Worm (Caenorhabditis elegans) whole organism, L4 larva: Measurements from ENCODE around the gene C06A6.4.

Experiments
- D1046.2 ChIP-seq: fragments of 200-800 bp; sonication (Bioruptor generic); IDR thresholded peaks from 2 replicates; pipeline ENCODE4 v1.3.6; 2022; ENCODE audit warnings: missing genetic modification characterization, missing compliant biosample characterization
- F10B5.3 ChIP-seq: sonication (generic microtip); optimal IDR thresholded peaks from 2 replicates; lab custom pipeline; 2016; ENCODE audit warnings: mild to moderate bottlenecking, missing genetic modification characterization, missing compliant biosample characterization
- F26F4.8 ChIP-seq: fragments of 200-800 bp; sonication (Bioruptor generic); conservative IDR thresholded peaks from 2 replicates; pipeline ENCODE4 v1.3.6; 2022; ENCODE audit warnings: missing genetic modification characterization, missing compliant biosample characterization
- F37D6.2 ChIP-seq: sonication (generic microtip); optimal IDR thresholded peaks from 2 replicates; lab custom pipeline; 2016; ENCODE audit warnings: mild to moderate bottlenecking, missing genetic modification characterization, missing compliant biosample characterization
- Y5F2A.4 ChIP-seq: fragments of 200-800 bp; sonication (Bioruptor generic); optimal IDR thresholded peaks from 2 replicates; lab custom pipeline; 2018; ENCODE audit warnings: mild to moderate bottlenecking, missing genetic modification characterization, missing compliant biosample characterization
- Y75B8A.6 ChIP-seq: fragments of 200-800 bp; sonication (Bioruptor generic); IDR thresholded peaks from 2 replicates; pipeline ENCODE4 v1.3.6; 2022; ENCODE audit warnings: missing genetic modification reagents, missing genetic modification characterization, missing compliant biosample characterization
- ZK337.2 ChIP-seq: fragments of 200-800 bp; sonication (Bioruptor generic); IDR thresholded peaks from 2 replicates; pipeline ENCODE4 v1.3.6; 2022; ENCODE audit warnings: missing genetic modification reagents, missing genetic modification characterization, missing compliant biosample characterization
- aha-1 ChIP-seq: fragments of 150-350 bp; peaks from one replicate; lab custom pipeline; 2014; ENCODE audit warnings: missing biosample characterization, missing genetic modification characterization
- arid-1 ChIP-seq: fragments of 200-800 bp; sonication (Bioruptor generic); conservative IDR thresholded peaks from 2 replicates; pipeline ENCODE4 v1.3.6; 2022; ENCODE audit warnings: missing genetic modification reagents, missing genetic modification characterization, missing compliant biosample characterization
- attf-4 ChIP-seq: sonication (generic microtip); optimal IDR thresholded peaks from 3 replicates; lab custom pipeline; 2017; ENCODE audit warnings: missing biosample characterization, missing genetic modification characterization
- ceh-32 ChIP-seq: sonication (generic microtip); optimal IDR thresholded peaks from 2 replicates; lab custom pipeline; 2016; ENCODE audit warnings: mild to moderate bottlenecking, missing genetic modification characterization, missing compliant biosample characterization; ENCODE audit not compliant: poor library complexity
- daf-12 ChIP-seq: fragments of 150-350 bp; optimal IDR thresholded peaks from 2 replicates; lab custom pipeline; 2014; ENCODE audit warnings: missing biosample characterization, missing genetic modification reagents, missing genetic modification characterization
- daf-16 ChIP-seq, 3 experiments: sonication (generic microtip); optimal IDR thresholded peaks; 2 replicates each; lab custom pipeline; 2016 to 2017; ENCODE audit warnings: missing genetic modification characterization in 3 of 3, missing genetic modification reagents in 3 of 3, mild to moderate bottlenecking in 2 of 3, missing compliant biosample characterization in 2 of 3, missing biosample characterization in 1 of 3, moderate library complexity in 1 of 3
- daf-19 ChIP-seq: fragments of 200-800 bp; sonication (Bioruptor generic); conservative IDR thresholded peaks from 2 replicates; pipeline ENCODE4 v1.3.6; 2022; ENCODE audit warnings: missing genetic modification characterization, missing compliant biosample characterization
- daf-8 ChIP-seq: fragments of 200-800 bp; sonication (Bioruptor generic); IDR thresholded peaks from 2 replicates; pipeline ENCODE4 v1.3.6; 2022; ENCODE audit warnings: missing genetic modification characterization, missing compliant biosample characterization
- dmd-6 ChIP-seq: fragments of 200-800 bp; sonication (Bioruptor generic); IDR thresholded peaks from 2 replicates; pipeline ENCODE4 v1.3.6; 2022; ENCODE audit warnings: missing genetic modification reagents, missing genetic modification characterization, missing compliant biosample characterization
- dmd-8 ChIP-seq: fragments of 200-800 bp; sonication (Bioruptor generic); IDR thresholded peaks from 2 replicates; pipeline ENCODE4 v1.3.6; 2022; ENCODE audit warnings: missing genetic modification characterization, missing compliant biosample characterization
- duxl-1 ChIP-seq: sonication (generic microtip); optimal IDR thresholded peaks from 2 replicates; lab custom pipeline; 2016; ENCODE audit warnings: mild to moderate bottlenecking, missing genetic modification characterization, moderate library complexity, missing compliant biosample characterization; ENCODE audit not compliant: poor library complexity
- hlh-11 ChIP-seq: fragments of 200-800 bp; sonication (Bioruptor generic); optimal IDR thresholded peaks from 2 replicates; lab custom pipeline; 2018; ENCODE audit warnings: mild to moderate bottlenecking, missing genetic modification characterization, missing compliant biosample characterization
- lim-7 ChIP-seq: fragments of 200-800 bp; sonication (Bioruptor generic); IDR thresholded peaks from 2 replicates; pipeline ENCODE4 v1.3.6; 2022; ENCODE audit warnings: missing genetic modification characterization, missing compliant biosample characterization
- lin-1 ChIP-seq: fragments of 200-800 bp; sonication (Bioruptor generic); IDR thresholded peaks from 2 replicates; pipeline ENCODE4 v1.3.6; 2022; ENCODE audit warnings: missing genetic modification reagents, missing genetic modification characterization, missing compliant biosample characterization
- lin-13 ChIP-seq: fragments of 150-350 bp; optimal IDR thresholded peaks from 2 replicates; lab custom pipeline; 2014; ENCODE audit warnings: missing biosample characterization, missing genetic modification reagents, missing genetic modification characterization
- lin-38 ChIP-seq: fragments of 200-800 bp; sonication (Bioruptor generic); IDR thresholded peaks from 2 replicates; pipeline ENCODE4 v1.3.6; 2022; ENCODE audit warnings: missing genetic modification reagents, missing genetic modification characterization, missing compliant biosample characterization
- lin-39 ChIP-seq: fragments of 150-350 bp; optimal IDR thresholded peaks from 2 replicates; lab custom pipeline; 2014; ENCODE audit warnings: missing biosample characterization, missing genetic modification reagents, missing genetic modification characterization
- lir-3 ChIP-seq: sonication (generic microtip); optimal IDR thresholded peaks from 2 replicates; lab custom pipeline; 2016; ENCODE audit warnings: mild to moderate bottlenecking, missing genetic modification characterization, missing compliant biosample characterization
- madf-9 ChIP-seq: fragments of 200-800 bp; sonication (Bioruptor generic); conservative IDR thresholded peaks from 2 replicates; pipeline ENCODE4 v1.3.6; 2022; ENCODE audit warnings: missing genetic modification reagents, missing genetic modification characterization, missing compliant biosample characterization
- mdl-1 ChIP-seq, 2 experiments: fragments of 150-350 bp in 1 of 2; sonication (generic microtip) in 1 of 2; optimal IDR thresholded peaks; 2 replicates each; lab custom pipeline; 2014 to 2017; ENCODE audit warnings: missing biosample characterization in 2 of 2, missing genetic modification characterization in 2 of 2
- mdt-29 ChIP-seq: fragments of 200-800 bp; sonication (Bioruptor generic); IDR thresholded peaks from 2 replicates; pipeline ENCODE4 v1.3.6; 2022; ENCODE audit warnings: missing genetic modification reagents, missing genetic modification characterization, missing compliant biosample characterization
- mep-1 ChIP-seq: fragments of 150-350 bp; sonication (generic microtip); optimal IDR thresholded peaks from 3 replicates; lab custom pipeline; 2014; ENCODE audit warnings: missing biosample characterization, missing genetic modification characterization
- mes-2 ChIP-seq: sonication (generic microtip); optimal IDR thresholded peaks from 2 replicates; lab custom pipeline; 2016; ENCODE audit warnings: missing genotype, mild to moderate bottlenecking, missing genetic modification characterization, missing compliant biosample characterization; ENCODE audit not compliant: poor library complexity, severe bottlenecking
- mxl-3 ChIP-seq: fragments of 200-800 bp; sonication (Bioruptor generic); optimal IDR thresholded peaks from 2 replicates; lab custom pipeline; 2018; ENCODE audit warnings: mild to moderate bottlenecking, missing genetic modification characterization, missing compliant biosample characterization
- nhr-11 ChIP-seq: fragments of 150-350 bp; optimal IDR thresholded peaks from 2 replicates; lab custom pipeline; 2014; ENCODE audit warnings: missing biosample characterization, missing genetic modification characterization
- nhr-111 ChIP-seq: fragments of 200-800 bp; sonication (Bioruptor generic); optimal IDR thresholded peaks from 2 replicates; lab custom pipeline; 2018; ENCODE audit warnings: mild to moderate bottlenecking, missing genetic modification characterization, missing compliant biosample characterization
- nhr-76 ChIP-seq: fragments of 150-350 bp; optimal IDR thresholded peaks from 2 replicates; lab custom pipeline; 2014; ENCODE audit warnings: missing biosample characterization, missing genetic modification characterization
- nhr-77 ChIP-seq: fragments of 150-350 bp; optimal IDR thresholded peaks from 2 replicates; lab custom pipeline; 2014; ENCODE audit warnings: missing biosample characterization, missing genetic modification characterization
- saeg-2 ChIP-seq: fragments of 200-800 bp; sonication (Bioruptor generic); IDR thresholded peaks from 2 replicates; pipeline ENCODE4 v1.3.6; 2022; ENCODE audit warnings: missing genetic modification reagents, missing genetic modification characterization, missing compliant biosample characterization
- snpc-1.2 ChIP-seq: fragments of 200-800 bp; sonication (Bioruptor generic); IDR thresholded peaks from 2 replicates; pipeline ENCODE4 v1.3.6; 2022; ENCODE audit warnings: missing genetic modification reagents, missing genetic modification characterization, missing compliant biosample characterization
- snpc-4 ChIP-seq: fragments of 150-350 bp; optimal IDR thresholded peaks from 2 replicates; lab custom pipeline; 2014; ENCODE audit warnings: missing biosample characterization, missing genetic modification characterization
- spr-1 ChIP-seq: sonication (generic microtip); optimal IDR thresholded peaks from 2 replicates; lab custom pipeline; 2016; ENCODE audit warnings: mild to moderate bottlenecking, missing genetic modification characterization, missing compliant biosample characterization
- unc-39 ChIP-seq: sonication (generic microtip); optimal IDR thresholded peaks from 2 replicates; lab custom pipeline; 2017; ENCODE audit warnings: missing biosample characterization, missing genetic modification characterization
- ztf-7 ChIP-seq: fragments of 150-350 bp; optimal IDR thresholded peaks from 2 replicates; lab custom pipeline; 2014; ENCODE audit warnings: missing biosample characterization, missing genetic modification characterization

C06A6.4 gene

DNA sequence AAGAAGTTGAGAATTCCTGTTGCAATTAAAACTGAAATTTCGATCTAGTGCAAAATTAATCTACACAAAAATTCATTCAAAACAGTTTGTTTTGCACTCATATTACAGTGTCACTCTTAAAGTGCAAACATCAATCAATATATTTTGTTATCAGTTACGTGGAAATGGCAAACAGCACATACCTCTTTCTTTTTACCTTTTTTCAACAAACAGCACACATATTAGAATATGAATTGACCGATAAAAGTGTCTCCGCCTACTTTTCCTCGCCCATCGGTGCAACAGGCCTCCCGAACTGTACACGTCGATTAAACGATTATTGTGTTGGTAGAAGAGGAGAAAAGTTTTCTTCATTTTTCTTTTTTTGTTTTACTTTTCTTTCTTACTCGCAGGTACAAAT is 12.1 kb upstream of the C06A6.4 start (continued):
- TF ChIP-seq lin-1 (GFP tag; lab: Robert Waterston, UW) = no peak

DNA sequence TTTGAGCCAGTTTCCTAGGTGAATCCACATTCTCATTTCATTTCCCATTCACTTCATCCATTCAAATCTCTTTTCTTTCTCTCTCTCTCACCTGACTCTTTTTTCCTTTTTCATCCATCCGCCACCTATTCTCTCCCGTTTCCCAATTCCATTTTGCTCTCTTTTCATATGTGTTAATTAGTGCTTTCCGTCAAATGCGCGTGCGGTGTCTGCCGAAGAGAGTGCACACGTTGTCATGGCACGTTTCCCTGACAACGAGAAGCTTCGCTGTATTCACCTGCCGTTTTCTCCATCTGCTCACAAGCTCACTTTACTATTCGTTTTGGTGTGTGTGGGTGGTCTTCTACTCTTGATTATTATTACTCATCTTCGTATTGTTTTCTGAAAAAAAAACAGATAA is 10.8 kb upstream of the C06A6.4 start:
- TF ChIP-seq lin-13 (GFP tag; lab: Kevin White, UChicago) (no peak), aha-1 (tag; lab: Kevin White, UChicago) (peak; percentile 27), nhr-11 (tag; lab: Kevin White, UChicago) (no peak), daf-19 (GFP tag; lab: Robert Waterston, UW) (0 out of 2 replicates have a peak, but pooled peaks have one; percentile 14), lin-39 (no peak), dmd-8 (GFP tag; lab: Robert Waterston, UW) (no peak)

DNA sequence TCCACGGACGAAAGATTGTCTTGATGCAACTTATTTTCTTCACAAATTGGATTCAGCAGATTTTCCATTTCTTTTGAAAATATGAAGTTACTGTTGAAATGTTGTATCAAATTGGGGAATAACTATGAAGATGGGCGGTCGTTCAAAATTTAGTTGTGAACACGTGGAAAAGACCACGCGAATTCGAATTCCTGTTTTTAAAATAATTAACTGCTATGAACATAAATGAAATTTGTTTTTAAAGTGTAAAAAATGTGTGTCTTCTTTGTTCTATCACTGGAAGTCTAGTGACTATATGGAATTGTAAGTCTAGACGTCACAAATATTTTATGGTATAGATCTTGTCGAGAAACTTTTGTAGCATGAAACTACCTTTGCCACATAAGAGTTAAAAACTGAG is 9.3 kb upstream of the C06A6.4 start, which contains the start of gene C06A6.7:
C06A6.7 (minus strand) TSS at position 101 of the 400 bp plus-strand sequence.
- no peak for TF ChIP-seq duxl-1 (tag; lab: Kevin White, UChicago)
- no peak for TF ChIP-seq daf-12
- TF ChIP-seq Y75B8A.6 (GFP tag; lab: Robert Waterston, UW) = no peak
- TF ChIP-seq dmd-6 (GFP tag; lab: Robert Waterston, UW) = no peak
- no peak for TF ChIP-seq madf-9 (GFP tag; lab: Robert Waterston, UW)
- no peak for TF ChIP-seq daf-8 (GFP tag; lab: Robert Waterston, UW)
- TF ChIP-seq snpc-4 = no peak
- TF ChIP-seq F26F4.8 (GFP tag; lab: Robert Waterston, UW) = no peak
- no peak for TF ChIP-seq arid-1
- no peak for TF ChIP-seq lin-13 (GFP tag; lab: Kevin White, UChicago)
- TF ChIP-seq ztf-7 (tag; lab: Kevin White, UChicago) = no peak
- no peak for TF ChIP-seq mes-2
- no peak for TF ChIP-seq saeg-2 (GFP tag; lab: Robert Waterston, UW)
- no peak for TF ChIP-seq spr-1
- TF ChIP-seq nhr-111 (GFP tag; lab: Kevin White, UChicago) = no peak
- no peak for TF ChIP-seq lin-38 (GFP tag; lab: Robert Waterston, UW)
- TF ChIP-seq F37D6.2 (tag; lab: Kevin White, UChicago) = no peak
- no peak for TF ChIP-seq attf-4
- no peak for TF ChIP-seq F10B5.3

DNA sequence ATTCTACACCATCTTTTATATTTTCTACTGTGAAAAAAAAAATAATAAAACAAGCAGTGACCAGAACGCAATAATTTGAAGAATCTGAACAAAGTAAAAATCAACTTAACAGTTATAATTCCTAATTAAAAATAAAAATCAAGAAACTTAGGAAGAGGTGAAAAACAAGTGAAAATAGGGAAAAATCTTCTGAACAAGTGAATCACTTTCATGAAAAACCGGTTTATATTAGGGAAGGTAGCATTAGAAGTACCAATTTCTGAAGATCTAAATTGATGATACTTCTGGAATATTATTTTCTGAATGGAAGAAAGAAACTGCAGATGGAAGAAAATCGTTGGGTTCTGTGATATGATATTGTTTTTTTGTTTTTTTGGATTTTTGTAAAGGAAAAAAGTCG is 7.4 kb upstream of the C06A6.4 start:
- no peak for TF ChIP-seq ceh-32 (tag; lab: Kevin White, UChicago)
- TF ChIP-seq lim-7 (GFP tag; lab: Robert Waterston, UW) = no peak
- no peak for TF ChIP-seq nhr-11 (tag; lab: Kevin White, UChicago)
- TF ChIP-seq snpc-1.2 (GFP tag; lab: Robert Waterston, UW) = no peak
- no peak for TF ChIP-seq F37D6.2 (tag; lab: Kevin White, UChicago)
- TF ChIP-seq aha-1 (tag; lab: Kevin White, UChicago) = no peak
- no peak for TF ChIP-seq nhr-76 (tag; lab: Kevin White, UChicago)
- no peak for TF ChIP-seq lir-3 (tag; lab: Kevin White, UChicago)
- no peak for TF ChIP-seq hlh-11 (tag; lab: Kevin White, UChicago)
- no peak for TF ChIP-seq ZK337.2 (GFP tag; lab: Robert Waterston, UW)
- TF ChIP-seq mxl-3 (GFP tag; lab: Kevin White, UChicago) = no peak
- no peak for TF ChIP-seq unc-39
- TF ChIP-seq lin-39 = no peak
- no peak for TF ChIP-seq mep-1 (tag; lab: Kevin White, UChicago)
- TF ChIP-seq D1046.2 (GFP tag; lab: Robert Waterston, UW) = no peak
- TF ChIP-seq mdt-29 (GFP tag; lab: Robert Waterston, UW) = no peak
- TF ChIP-seq Y5F2A.4 (GFP tag; lab: Kevin White, UChicago) = no peak
- TF ChIP-seq daf-16 (GFP tag; optimal IDR thresholded peaks at IDR 0.05; lab: Kevin White, UChicago) = no peak
- TF ChIP-seq daf-16 (tag; optimal IDR thresholded peaks at IDR 0.05; lab: Kevin White, UChicago) = no peak
- no peak for TF ChIP-seq mdl-1 (tag; optimal IDR thresholded peaks at IDR 0.05; lab: Kevin White, UChicago)
- TF ChIP-seq nhr-77 (tag; lab: Kevin White, UChicago) = no peak
